Fruit fly (Drosophila melanogaster): ENCODE data around the gene CG10862.

DNA sequence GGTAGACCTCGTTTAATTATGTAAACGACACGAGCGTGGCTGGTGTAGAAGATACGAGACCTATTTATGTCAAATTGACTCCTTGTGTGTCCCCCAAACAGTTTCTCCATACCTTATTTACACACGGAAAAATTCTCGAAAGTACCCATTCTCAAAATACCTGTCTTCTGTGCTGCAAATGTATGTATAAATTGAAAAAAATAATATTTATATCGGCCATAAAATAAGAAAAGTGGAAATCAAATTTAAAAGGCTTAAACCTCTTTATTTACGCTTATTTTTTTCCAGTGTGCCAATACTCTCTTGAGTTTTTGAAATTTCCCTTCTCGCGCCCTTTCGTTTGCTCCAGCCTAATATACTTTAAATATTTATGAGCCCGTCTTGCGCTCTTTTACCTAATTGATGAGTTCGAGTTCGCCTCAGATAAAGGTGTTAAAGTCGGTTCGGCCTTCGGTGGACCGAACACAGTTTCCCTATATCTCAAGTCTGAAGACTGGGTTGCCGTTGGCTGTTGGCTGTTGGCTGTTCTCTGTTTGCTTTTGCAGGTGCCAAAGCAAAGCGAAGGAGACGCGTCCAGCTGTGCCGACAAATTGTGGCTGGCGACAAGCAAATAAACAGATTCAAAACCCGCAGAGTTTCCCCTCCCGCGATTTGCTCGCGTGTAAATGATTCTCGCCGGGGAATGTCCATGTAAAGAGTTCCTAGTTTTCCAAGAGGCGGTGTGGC, 15.8 kb downstream of the CG10862 start:
- TF ChIP-seq svp (GFP tag): peak; percentile 78
- no peak for TF ChIP-seq fd85E (GFP tag; optimal IDR thresholded peaks at IDR 0.05)
- peak; percentile 23 for TF ChIP-seq CG34406 (GFP tag; optimal IDR thresholded peaks at IDR 0.05)

All from whole organism, prepupa.